Worm (Caenorhabditis elegans) whole organism, L1 larva: ENCODE measurements around the gene C27F2.10.

Experiments
- C04F5.9 ChIP-seq: sonication (generic microtip); optimal IDR thresholded peaks from 2 replicates; lab custom pipeline; 2016; ENCODE audit warnings: missing genetic modification characterization, missing compliant biosample characterization
- C16A3.4 ChIP-seq: fragments of 150-350 bp; optimal IDR thresholded peaks from 2 replicates; lab custom pipeline; 2014; ENCODE audit warnings: missing biosample characterization, missing genetic modification characterization
- aly-2 ChIP-seq: fragments of 150-350 bp; optimal IDR thresholded peaks from 2 replicates; lab custom pipeline; 2014; ENCODE audit warnings: missing biosample characterization, missing genetic modification characterization
- ceh-8 ChIP-seq: fragments of 200-800 bp; sonication (Bioruptor generic); optimal IDR thresholded peaks from 2 replicates; lab custom pipeline; 2018; ENCODE audit warnings: mild to moderate bottlenecking, missing genetic modification characterization, moderate library complexity, missing compliant biosample characterization
- ceh-82 ChIP-seq, 3 experiments: fragments of 150-350 bp in 1 of 3; sonication (generic microtip) in 2 of 3; optimal IDR thresholded peaks; 2 replicates each; lab custom pipeline; 2014 to 2017; ENCODE audit warnings: missing biosample characterization in 3 of 3, missing genetic modification characterization in 3 of 3
- ceh-88 ChIP-seq: fragments of 200-800 bp; sonication (Bioruptor generic); IDR thresholded peaks from 2 replicates; pipeline ENCODE4 v1.3.6; 2022; ENCODE audit warnings: missing genetic modification characterization, missing compliant biosample characterization
- dpl-1 ChIP-seq, 3 experiments: fragments of 150-350 bp in 2 of 3; sonication (generic microtip) in 1 of 3; optimal IDR thresholded peaks; 2 replicates each; lab custom pipeline; 2014 to 2017; ENCODE audit warnings: missing biosample characterization in 3 of 3, missing genetic modification characterization in 3 of 3, missing genetic modification reagents in 3 of 3
- dsc-1 ChIP-seq: sonication (generic microtip); optimal IDR thresholded peaks from 2 replicates; lab custom pipeline; 2016; ENCODE audit warnings: mild to moderate bottlenecking, missing genetic modification characterization, missing compliant biosample characterization
- efl-1 ChIP-seq, 4 experiments: fragments of 150-350 bp; optimal IDR thresholded peaks in 3 of 4; peaks in 1 of 4; 1 replicate in 1 of 4; 2 replicates in 3 of 4; lab custom pipeline; 2014; ENCODE audit warnings: missing biosample characterization in 2 of 4, missing genetic modification characterization in 2 of 4, missing genetic modification reagents in 2 of 4
- efl-3 ChIP-seq: fragments of 200-800 bp; sonication (Bioruptor generic); optimal IDR thresholded peaks from 2 replicates; lab custom pipeline; 2018; ENCODE audit warnings: mild to moderate bottlenecking, missing genetic modification characterization, missing compliant biosample characterization
- egl-13 ChIP-seq: sonication (generic microtip); optimal IDR thresholded peaks from 2 replicates; lab custom pipeline; 2016; ENCODE audit warnings: missing genotype, missing genetic modification reagents, missing genetic modification characterization, missing compliant biosample characterization
- elt-2 ChIP-seq: sonication (generic microtip); optimal IDR thresholded peaks from 2 replicates; lab custom pipeline; 2016; ENCODE audit warnings: missing genetic modification characterization, mild to moderate bottlenecking, inconsistent platforms, missing compliant biosample characterization, missing genetic modification reagents
- elt-3 ChIP-seq, 6 experiments: fragments of 150-350 bp in 1 of 6; sonication (generic microtip); optimal IDR thresholded peaks; 2 replicates each; lab custom pipeline; 2017 to 2018; ENCODE audit warnings: missing biosample characterization in 6 of 6, missing genetic modification characterization in 6 of 6, inconsistent platforms in 1 of 6
- fkh-10 ChIP-seq: sonication (generic microtip); optimal IDR thresholded peaks from 2 replicates; lab custom pipeline; 2017; ENCODE audit warnings: missing biosample characterization, missing genetic modification reagents, missing genetic modification characterization
- fkh-4 ChIP-seq: sonication (generic microtip); optimal IDR thresholded peaks from 2 replicates; lab custom pipeline; 2016; ENCODE audit warnings: missing compliant biosample characterization, missing genetic modification characterization, borderline replicate concordance
- fkh-8 ChIP-seq: sonication (generic microtip); optimal IDR thresholded peaks from 2 replicates; lab custom pipeline; 2016; ENCODE audit warnings: mild to moderate bottlenecking, missing genetic modification characterization, missing compliant biosample characterization
- fos-1 ChIP-seq: fragments of 150-350 bp; optimal IDR thresholded peaks from 2 replicates; lab custom pipeline; 2014; ENCODE audit warnings: missing biosample characterization, missing genetic modification characterization
- grh-1 ChIP-seq: fragments of 200-800 bp; sonication (Bioruptor generic); IDR thresholded peaks from 2 replicates; pipeline ENCODE4 v1.3.6; 2022; ENCODE audit warnings: missing genetic modification reagents, missing genetic modification characterization, missing compliant biosample characterization
- irx-1 ChIP-seq: sonication (generic microtip); optimal IDR thresholded peaks from 2 replicates; lab custom pipeline; 2016; ENCODE audit warnings: missing genetic modification characterization, missing compliant biosample characterization
- isw-1 ChIP-seq: fragments of 200-800 bp; sonication (Bioruptor generic); IDR thresholded peaks from 2 replicates; pipeline ENCODE4 v1.3.6; 2022; ENCODE audit warnings: missing genetic modification characterization, missing compliant biosample characterization
- jun-1 ChIP-seq: fragments of 150-350 bp; optimal IDR thresholded peaks from 2 replicates; lab custom pipeline; 2014; ENCODE audit warnings: missing biosample characterization, missing genetic modification reagents, missing genetic modification characterization
- lin-13 ChIP-seq: fragments of 150-350 bp; optimal IDR thresholded peaks from 2 replicates; lab custom pipeline; 2014; ENCODE audit warnings: missing biosample characterization, missing genetic modification reagents, missing genetic modification characterization
- lin-14 ChIP-seq: fragments of 200-800 bp; sonication (Bioruptor generic); optimal IDR thresholded peaks from 2 replicates; lab custom pipeline; 2018; ENCODE audit warnings: mild to moderate bottlenecking, missing genetic modification characterization, moderate library complexity, missing compliant biosample characterization
- lin-35 ChIP-seq, 2 experiments: fragments of 150-350 bp; optimal IDR thresholded peaks; 2 replicates each; lab custom pipeline; 2014; ENCODE audit warnings: missing biosample characterization in 2 of 2, missing genetic modification characterization in 2 of 2, missing genetic modification reagents in 2 of 2
- lir-3 ChIP-seq: sonication (generic microtip); optimal IDR thresholded peaks from 2 replicates; lab custom pipeline; 2016; ENCODE audit warnings: mild to moderate bottlenecking, missing genetic modification characterization, moderate library complexity, missing compliant biosample characterization; ENCODE audit not compliant: poor library complexity
- lsy-2 ChIP-seq, 2 experiments: fragments of 150-350 bp; optimal IDR thresholded peaks; 2 replicates each; lab custom pipeline; 2014; ENCODE audit warnings: missing biosample characterization in 2 of 2, missing genetic modification characterization in 2 of 2
- mab-9 ChIP-seq: fragments of 200-800 bp; sonication (Bioruptor generic); IDR thresholded peaks from 2 replicates; pipeline ENCODE4 v1.3.6; 2022; ENCODE audit warnings: missing genetic modification reagents, missing genetic modification characterization, missing compliant biosample characterization
- mdl-1 ChIP-seq, 2 experiments: fragments of 150-350 bp; optimal IDR thresholded peaks; 2 replicates each; lab custom pipeline; 2014 to 2017; ENCODE audit warnings: missing biosample characterization in 2 of 2, missing genetic modification characterization in 2 of 2, inconsistent platforms in 1 of 2
- mep-1 ChIP-seq: fragments of 150-350 bp; optimal IDR thresholded peaks from 2 replicates; lab custom pipeline; 2014; ENCODE audit warnings: missing biosample characterization, missing genetic modification characterization
- nhr-19 ChIP-seq: fragments of 200-800 bp; sonication (Bioruptor generic); conservative IDR thresholded peaks from 2 replicates; pipeline ENCODE4 v1.3.6; 2022; ENCODE audit warnings: missing genetic modification characterization, missing compliant biosample characterization
- nhr-20 ChIP-seq: sonication (generic microtip); optimal IDR thresholded peaks from 2 replicates; lab custom pipeline; 2016; ENCODE audit warnings: mild to moderate bottlenecking, missing genetic modification characterization, missing compliant biosample characterization
- nhr-47 ChIP-seq: sonication (generic microtip); optimal IDR thresholded peaks from 2 replicates; lab custom pipeline; 2016; ENCODE audit warnings: mild to moderate bottlenecking, missing genetic modification characterization, moderate library complexity, missing compliant biosample characterization
- nhr-71 ChIP-seq: sonication (generic microtip); optimal IDR thresholded peaks from 2 replicates; lab custom pipeline; 2016; ENCODE audit warnings: mild to moderate bottlenecking, missing genetic modification characterization, moderate library complexity, missing compliant biosample characterization
- nhr-77 ChIP-seq: fragments of 150-350 bp; optimal IDR thresholded peaks from 2 replicates; lab custom pipeline; 2014; ENCODE audit warnings: missing biosample characterization, missing genetic modification characterization
- nhr-85 ChIP-seq: sonication (generic microtip); peaks from one replicate; lab custom pipeline; 2016; ENCODE audit warnings: missing genetic modification characterization, inconsistent platforms, missing compliant biosample characterization
- nhr-90 ChIP-seq: sonication (generic microtip); optimal IDR thresholded peaks from 2 replicates; lab custom pipeline; 2016; ENCODE audit warnings: mild to moderate bottlenecking, missing genetic modification characterization, missing compliant biosample characterization; ENCODE audit not compliant: poor library complexity
- pax-3 ChIP-seq: fragments of 200-800 bp; sonication (Bioruptor generic); optimal IDR thresholded peaks from 2 replicates; lab custom pipeline; 2018; ENCODE audit warnings: mild to moderate bottlenecking, missing genetic modification characterization, moderate library complexity, missing compliant biosample characterization
- rnt-1 ChIP-seq: sonication (generic microtip); optimal IDR thresholded peaks from 2 replicates; lab custom pipeline; 2016; ENCODE audit warnings: mild to moderate bottlenecking, missing genetic modification characterization, moderate library complexity, missing compliant biosample characterization
- skn-1 ChIP-seq: fragments of 150-350 bp; optimal IDR thresholded peaks from 2 replicates; lab custom pipeline; 2014; ENCODE audit warnings: missing biosample characterization, missing genetic modification characterization
- snpc-4 ChIP-seq: fragments of 150-350 bp; optimal IDR thresholded peaks from 2 replicates; lab custom pipeline; 2014; ENCODE audit warnings: missing biosample characterization, missing genetic modification characterization
- snu-23 ChIP-seq: sonication (generic microtip); optimal IDR thresholded peaks from 2 replicates; lab custom pipeline; 2016; ENCODE audit warnings: missing genetic modification characterization, missing compliant biosample characterization
- sox-4 ChIP-seq: sonication (generic microtip); optimal IDR thresholded peaks from 2 replicates; lab custom pipeline; 2016; ENCODE audit warnings: missing genetic modification characterization, missing compliant biosample characterization
- sup-37 ChIP-seq: fragments of 200-800 bp; sonication (Bioruptor generic); optimal IDR thresholded peaks from 2 replicates; lab custom pipeline; 2018; ENCODE audit warnings: mild to moderate bottlenecking, missing genetic modification characterization, missing compliant biosample characterization
- swsn-7 ChIP-seq: sonication (generic microtip); optimal IDR thresholded peaks from 2 replicates; lab custom pipeline; 2016; ENCODE audit warnings: missing genetic modification characterization, missing compliant biosample characterization
- tbx-2 ChIP-seq: sonication (generic microtip); optimal IDR thresholded peaks from 2 replicates; lab custom pipeline; 2016; ENCODE audit warnings: missing genetic modification characterization, missing compliant biosample characterization
- unc-86 ChIP-seq: sonication (generic microtip); optimal IDR thresholded peaks from 2 replicates; lab custom pipeline; 2016; ENCODE audit warnings: missing genetic modification characterization, missing compliant biosample characterization
- xbp-1 ChIP-seq: sonication (generic microtip); optimal IDR thresholded peaks from 2 replicates; lab custom pipeline; 2016; ENCODE audit warnings: missing genetic modification characterization, missing compliant biosample characterization
- zip-4 ChIP-seq: fragments of 200-800 bp; sonication (Bioruptor generic); optimal IDR thresholded peaks from 2 replicates; lab custom pipeline; 2018; ENCODE audit warnings: mild to moderate bottlenecking, missing genetic modification characterization, moderate library complexity, missing compliant biosample characterization
- ztf-11 ChIP-seq, 2 experiments: sonication (generic microtip); optimal IDR thresholded peaks; 2 replicates each; lab custom pipeline; 2016 to 2017; ENCODE audit warnings: missing genetic modification characterization in 2 of 2, missing biosample characterization in 1 of 2, missing compliant biosample characterization in 1 of 2
- ztf-4 ChIP-seq: fragments of 150-350 bp; optimal IDR thresholded peaks from 2 replicates; lab custom pipeline; 2014; ENCODE audit warnings: missing biosample characterization, missing genetic modification characterization

The C27F2.10 gene

ce11 chrIII:5031375-5031836 is 44.7 kb upstream of the C27F2.10 start:
- TF ChIP-seq ztf-11 (tag; optimal IDR thresholded peaks at IDR 0.05; lab: Kevin White, UChicago) (peak in 1 of 2 experiments; percentile 71), nhr-19 (GFP tag; lab: Robert Waterston, UW) (peak; percentile 84), ceh-8 (GFP tag; lab: Kevin White, UChicago) (peak; percentile 71), xbp-1 (tag; lab: Kevin White, UChicago) (peak; percentile 66), grh-1 (GFP tag; lab: Robert Waterston, UW) (0 out of 2 replicates have a peak, but pooled peaks have one; percentile 35), C04F5.9 (tag; lab: Kevin White, UChicago) (peak; percentile 15), efl-3 (GFP tag; lab: Kevin White, UChicago) (peak; percentile 33), elt-2 (peak; percentile 57), lin-13 (GFP tag; lab: Kevin White, UChicago) (peak; percentile 22), fkh-8 (tag; lab: Kevin White, UChicago) (peak; percentile 69), nhr-20 (tag; lab: Kevin White, UChicago) (peak; percentile 67), mep-1 (tag; lab: Kevin White, UChicago) (peak; percentile 67), jun-1 (tag; lab: Kevin White, UChicago) (peak; percentile 77), lsy-2 (tag; optimal IDR thresholded peaks at IDR 0.05; lab: Kevin White, UChicago) (peak; percentile 43 to 79), lin-35 (GFP tag; optimal IDR thresholded peaks at IDR 0.05; lab: Kevin White, UChicago) (peak; percentile 13 to 58), pax-3 (tag; lab: Kevin White, UChicago) (peak; percentile 78), ceh-82 (tag; optimal IDR thresholded peaks at IDR 0.05; lab: Kevin White, UChicago) (peak in 2 of 3 experiments; percentile 5 to 32), ceh-88 (GFP tag; lab: Robert Waterston, UW) (peak; percentile 58), nhr-90 (tag; lab: Kevin White, UChicago) (peak; percentile 86), aly-2 (tag; lab: Kevin White, UChicago) (peak; percentile 64), sup-37 (GFP tag; lab: Kevin White, UChicago) (peak; percentile 83), fkh-10 (peak; percentile 35), nhr-77 (peak; percentile 67), elt-3 (tag; optimal IDR thresholded peaks at IDR 0.05; lab: Kevin White, UChicago) (peak in 1 of 6 experiments; percentile 16), egl-13 (peak; percentile 70), lir-3 (tag; lab: Kevin White, UChicago) (peak; percentile 55), dsc-1 (tag; lab: Kevin White, UChicago) (peak; percentile 80), zip-4 (GFP tag; lab: Kevin White, UChicago) (peak; percentile 51), fos-1 (tag; lab: Kevin White, UChicago) (peak; percentile 41), irx-1 (tag; lab: Kevin White, UChicago) (peak; percentile 31), ztf-4 (tag; lab: Kevin White, UChicago) (peak; percentile 28), skn-1 (tag; lab: Kevin White, UChicago) (peak; percentile 16), lin-14 (GFP tag; lab: Kevin White, UChicago) (peak; percentile 78), swsn-7 (tag; lab: Kevin White, UChicago) (peak; percentile 79), isw-1 (GFP tag; lab: Robert Waterston, UW) (peak; percentile 50), nhr-47 (peak; percentile 89), snu-23 (GFP tag; lab: Kevin White, UChicago) (peak; percentile 73), snpc-4 (tag; lab: Kevin White, UChicago) (peak; percentile 25), tbx-2 (tag; lab: Kevin White, UChicago) (peak; percentile 71), rnt-1 (peak; percentile 58), unc-86 (tag; lab: Kevin White, UChicago) (peak; percentile 45), efl-1 (optimal IDR thresholded peaks at IDR 0.05; lab: Kevin White, UChicago) (peak; percentile 46 to 47), efl-1 (GFP tag; optimal IDR thresholded peaks at IDR 0.05 in 1 of 2; lab: Kevin White, UChicago) (peak; percentile 29 to 95), nhr-71 (tag; lab: Kevin White, UChicago) (peak; percentile 81), fkh-4 (tag; lab: Kevin White, UChicago) (peak; percentile 8), mab-9 (GFP tag; lab: Robert Waterston, UW) (peak; percentile 75), nhr-85 (tag; lab: Kevin White, UChicago) (peak; percentile 79), dpl-1 (GFP tag; optimal IDR thresholded peaks at IDR 0.05; lab: Kevin White, UChicago) (peak; percentile 15 to 29 (median 28)), sox-4 (peak; percentile 74), C16A3.4 (tag; lab: Kevin White, UChicago) (peak; percentile 55), mdl-1 (tag; optimal IDR thresholded peaks at IDR 0.05; lab: Kevin White, UChicago) (peak in 1 of 2 experiments; percentile 33)
